Fruit fly (Drosophila melanogaster) whole organism, embryonic: Measurements from ENCODE around the gene Rrp45.

ENCODE experiments used
- CG11247 ChIP-seq: fragments of 200-800 bp; sonication (Bioruptor generic); IDR thresholded peaks from 2 replicates; pipeline ENCODE4 v1.3.6; 2022; ENCODE audit warnings: missing biosample characterization, missing genetic modification characterization
- CG17359 ChIP-seq: fragments of 200-800 bp; sonication (Bioruptor generic); optimal IDR thresholded peaks from 3 replicates; lab custom pipeline; 2018; ENCODE audit warnings: missing biosample characterization, mild to moderate bottlenecking, missing genetic modification characterization, moderate library complexity
- MTF-1 ChIP-seq: fragments of 200-800 bp; sonication (Bioruptor generic); optimal IDR thresholded peaks from 2 replicates; lab custom pipeline; 2018; ENCODE audit warnings: missing biosample characterization, mild to moderate bottlenecking, missing genetic modification characterization, borderline replicate concordance
- rib ChIP-seq: fragments of 200-800 bp; sonication (Bioruptor generic); IDR thresholded peaks from 2 replicates; pipeline ENCODE4 v1.3.6; 2022; ENCODE audit warnings: missing biosample characterization, missing genetic modification characterization

- TF ChIP-seq MTF-1 (peak; percentile 43), CG17359 (peak; percentile 53), rib (GFP tag; lab: Robert Waterston, UW) (no peak), CG11247 (GFP tag; lab: Robert Waterston, UW) (peak; percentile 49; the same call in 1 of the 2 replicates)
Observed at dm6 chrX:16772882-16773827, 17.9 kb downstream of the Rrp45 start.
